Worm (Caenorhabditis elegans): Measurements from ENCODE around the gene K01G5.10.

DNA sequence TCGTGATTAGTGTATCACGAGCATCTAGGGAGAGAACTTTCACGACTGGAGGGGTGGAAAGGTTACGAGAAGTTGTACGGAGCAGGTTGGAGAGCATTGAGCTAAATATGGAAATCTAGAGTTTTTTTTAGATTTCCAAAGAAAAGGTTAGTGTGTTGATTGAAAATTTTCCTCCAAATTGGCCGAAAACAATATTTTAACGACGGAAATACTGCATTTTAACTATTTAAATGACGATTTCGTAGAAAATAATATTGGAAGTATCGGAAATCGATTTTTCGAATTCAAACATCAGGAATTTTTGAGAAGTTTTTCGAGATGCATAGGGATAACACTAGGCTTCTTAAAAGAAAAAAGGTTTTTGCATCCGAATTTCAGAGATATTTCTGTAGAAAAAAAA, at the start of gene K01G5.10:
- no peak for TF ChIP-seq unc-42 (tag; optimal IDR thresholded peaks at IDR 0.05)
- no peak for TF ChIP-seq elt-2 (tag; optimal IDR thresholded peaks at IDR 0.05)
- TF ChIP-seq C38D4.7 (GFP tag; optimal IDR thresholded peaks at IDR 0.05): no peak
- TF ChIP-seq hlh-15 (tag; optimal IDR thresholded peaks at IDR 0.05): no peak
- no peak for TF ChIP-seq ama-1 (optimal IDR thresholded peaks at IDR 0.05)
- no peak for TF ChIP-seq F13H6.1 (tag; optimal IDR thresholded peaks at IDR 0.05)
